Worm (Caenorhabditis elegans) whole organism, young adult: Measurements from ENCODE around the gene irld-36.
"Not testable (repeated sequence)": the region's sequence is repeated elsewhere in the genome, so short reads cannot be mapped to it uniquely, and the experiment has no call there.

Source experiments
- C06A6.2 ChIP-seq: fragments of 200-800 bp; sonication (Bioruptor generic); conservative IDR thresholded peaks from 2 replicates; pipeline ENCODE4 v1.3.6; 2022; ENCODE audit warnings: missing genetic modification characterization, missing compliant biosample characterization
- C17E4.6 ChIP-seq: fragments of 200-800 bp; sonication (Bioruptor generic); IDR thresholded peaks from 2 replicates; pipeline ENCODE4 v1.3.6; 2022; ENCODE audit warnings: missing genetic modification reagents, missing genetic modification characterization, missing compliant biosample characterization
- D2030.7 ChIP-seq: fragments of 200-800 bp; sonication (Bioruptor generic); IDR thresholded peaks from 2 replicates; pipeline ENCODE4 v1.3.6; 2022; ENCODE audit warnings: missing genetic modification reagents, missing genetic modification characterization, missing compliant biosample characterization
- F10E7.11 ChIP-seq: sonication (generic microtip); optimal IDR thresholded peaks from 2 replicates; lab custom pipeline; 2017; ENCODE audit warnings: mild to moderate bottlenecking, missing genetic modification characterization, moderate library complexity, missing compliant biosample characterization
- F22D6.2 ChIP-seq: sonication (generic microtip); optimal IDR thresholded peaks from 2 replicates; lab custom pipeline; 2016; ENCODE audit warnings: mild to moderate bottlenecking, missing genetic modification characterization, missing compliant biosample characterization
- F52B5.7 ChIP-seq: sonication (generic microtip); optimal IDR thresholded peaks from 2 replicates; lab custom pipeline; 2016; ENCODE audit warnings: mild to moderate bottlenecking, missing genetic modification characterization, missing compliant biosample characterization
- K12H6.12 ChIP-seq: fragments of 200-800 bp; sonication (Bioruptor generic); optimal IDR thresholded peaks from 2 replicates; lab custom pipeline; 2018; ENCODE audit warnings: mild to moderate bottlenecking, missing genetic modification characterization, missing compliant biosample characterization
- T07F8.4 ChIP-seq: sonication (generic microtip); optimal IDR thresholded peaks from 2 replicates; lab custom pipeline; 2016; ENCODE audit warnings: mild to moderate bottlenecking, missing genetic modification characterization, moderate library complexity, missing compliant biosample characterization
- Y56A3A.18 ChIP-seq: fragments of 200-800 bp; sonication (Bioruptor generic); IDR thresholded peaks from 2 replicates; pipeline ENCODE4 v1.3.6; 2022; ENCODE audit warnings: missing genetic modification reagents, missing genetic modification characterization, missing compliant biosample characterization
- Y95B8A.8 ChIP-seq: fragments of 200-800 bp; sonication (Bioruptor generic); IDR thresholded peaks from 2 replicates; pipeline ENCODE4 v1.3.6; 2022; ENCODE audit warnings: missing genetic modification reagents, missing genetic modification characterization, missing compliant biosample characterization
- athp-1 ChIP-seq: sonication (generic microtip); optimal IDR thresholded peaks from 2 replicates; lab custom pipeline; 2017; ENCODE audit warnings: mild to moderate bottlenecking, missing genetic modification characterization, missing compliant biosample characterization
- bed-2 ChIP-seq: fragments of 200-800 bp; sonication (Bioruptor generic); IDR thresholded peaks from 2 replicates; pipeline ENCODE4 v1.3.6; 2022; ENCODE audit warnings: missing genetic modification reagents, missing genetic modification characterization, missing compliant biosample characterization
- cebp-2 ChIP-seq: fragments of 200-800 bp; sonication (Bioruptor generic); IDR thresholded peaks from 2 replicates; pipeline ENCODE4 v1.3.6; 2022; ENCODE audit warnings: missing genetic modification characterization, missing compliant biosample characterization
- ceh-100 ChIP-seq: fragments of 200-800 bp; sonication (Bioruptor generic); IDR thresholded peaks from 2 replicates; pipeline ENCODE4 v1.3.6; 2022; ENCODE audit warnings: missing genetic modification reagents, missing genetic modification characterization, missing compliant biosample characterization
- die-1 ChIP-seq: sonication (generic microtip); optimal IDR thresholded peaks from 2 replicates; lab custom pipeline; 2016; ENCODE audit warnings: missing genotype, mild to moderate bottlenecking, missing genetic modification characterization, missing compliant biosample characterization
- dpff-1 ChIP-seq: sonication (generic microtip); optimal IDR thresholded peaks from 2 replicates; lab custom pipeline; 2017; ENCODE audit warnings: mild to moderate bottlenecking, missing genetic modification characterization, missing compliant biosample characterization
- efl-1 ChIP-seq: fragments of 150-350 bp; optimal IDR thresholded peaks from 2 replicates; lab custom pipeline; 2014; ENCODE audit warnings: missing biosample characterization, missing genetic modification reagents, missing genetic modification characterization
- ekl-4 ChIP-seq: fragments of 200-800 bp; sonication (Bioruptor generic); IDR thresholded peaks from 2 replicates; pipeline ENCODE4 v1.3.6; 2022; ENCODE audit warnings: missing genetic modification reagents, missing genetic modification characterization, missing compliant biosample characterization
- hlh-12 ChIP-seq: sonication (generic microtip); optimal IDR thresholded peaks from 2 replicates; lab custom pipeline; 2016; ENCODE audit warnings: missing genetic modification characterization, missing compliant biosample characterization
- hmg-20 ChIP-seq: fragments of 200-800 bp; sonication (Bioruptor generic); IDR thresholded peaks from 2 replicates; pipeline ENCODE4 v1.3.6; 2022; ENCODE audit warnings: missing genetic modification reagents, missing genetic modification characterization, missing compliant biosample characterization
- hsf-1 ChIP-seq: fragments of 200-800 bp; sonication (Bioruptor generic); IDR thresholded peaks from 2 replicates; pipeline ENCODE4 v1.3.6; 2022; ENCODE audit warnings: missing genetic modification reagents, missing genetic modification characterization, missing compliant biosample characterization
- lag-1 ChIP-seq: fragments of 200-800 bp; sonication (Bioruptor generic); IDR thresholded peaks from 2 replicates; pipeline ENCODE4 v1.3.6; 2022; ENCODE audit warnings: missing genetic modification reagents, missing genetic modification characterization, missing compliant biosample characterization
- let-607 ChIP-seq, 2 experiments: fragments of 200-800 bp in 1 of 2; sonication (Bioruptor generic) in 1 of 2; sonication (generic microtip) in 1 of 2; optimal IDR thresholded peaks; 2 replicates each; lab custom pipeline; 2016 to 2018; ENCODE audit warnings: mild to moderate bottlenecking in 2 of 2, missing compliant biosample characterization in 2 of 2, missing genetic modification characterization in 2 of 2, moderate library complexity in 2 of 2, missing genotype in 1 of 2
- lin-35 ChIP-seq, 3 experiments: fragments of 150-350 bp in 2 of 3; sonication (generic microtip) in 1 of 3; optimal IDR thresholded peaks; 2 replicates each; lab custom pipeline; 2014 to 2018; ENCODE audit warnings: missing biosample characterization in 3 of 3, missing genetic modification characterization in 3 of 3, missing genetic modification reagents in 3 of 3
- lin-54 ChIP-seq: fragments of 200-800 bp; sonication (Bioruptor generic); optimal IDR thresholded peaks from 2 replicates; lab custom pipeline; 2018; ENCODE audit warnings: mild to moderate bottlenecking, missing genetic modification characterization, missing compliant biosample characterization
- lsy-27 ChIP-seq: sonication (generic microtip); optimal IDR thresholded peaks from 2 replicates; lab custom pipeline; 2017; ENCODE audit warnings: missing genetic modification characterization, mild to moderate bottlenecking, missing compliant biosample characterization, antibody characterized with exemption, missing genotype, borderline replicate concordance; ENCODE audit not compliant: insufficient read depth
- madf-3 ChIP-seq: fragments of 200-800 bp; sonication (Bioruptor generic); IDR thresholded peaks from 2 replicates; pipeline ENCODE4 v1.3.6; 2022; ENCODE audit warnings: missing genetic modification reagents, missing genetic modification characterization, missing compliant biosample characterization
- nfya-1 ChIP-seq: sonication (generic microtip); optimal IDR thresholded peaks from 2 replicates; lab custom pipeline; 2017; ENCODE audit warnings: antibody characterized with exemption, missing compliant biosample characterization, missing genetic modification characterization, borderline replicate concordance; ENCODE audit not compliant: insufficient read depth
- nhr-80 ChIP-seq: sonication (generic microtip); optimal IDR thresholded peaks from 2 replicates; lab custom pipeline; 2016; ENCODE audit warnings: missing genetic modification characterization, missing compliant biosample characterization
- rec-8 ChIP-seq, 2 experiments: sonication (generic microtip); optimal IDR thresholded peaks; 2 replicates each; lab custom pipeline; 2016; ENCODE audit warnings: mild to moderate bottlenecking in 2 of 2, missing genetic modification characterization in 2 of 2, missing genetic modification reagents in 2 of 2, missing genotype in 2 of 2, missing biosample characterization in 1 of 2, missing compliant biosample characterization in 1 of 2, moderate library complexity in 1 of 2
- repo-1 ChIP-seq: sonication (generic microtip); optimal IDR thresholded peaks from 2 replicates; lab custom pipeline; 2017; ENCODE audit warnings: mild to moderate bottlenecking, missing genetic modification characterization, missing compliant biosample characterization
- snpc-1.1 ChIP-seq: sonication (generic microtip); optimal IDR thresholded peaks from 2 replicates; lab custom pipeline; 2017; ENCODE audit warnings: missing genetic modification characterization, mild to moderate bottlenecking, missing compliant biosample characterization, antibody characterized with exemption, moderate library complexity, missing genotype, missing genetic modification reagents; ENCODE audit not compliant: insufficient read depth
- snpc-1.3 ChIP-seq: sonication (generic microtip); optimal IDR thresholded peaks from 2 replicates; lab custom pipeline; 2017; ENCODE audit warnings: missing genetic modification characterization, mild to moderate bottlenecking, missing compliant biosample characterization, antibody characterized with exemption, moderate library complexity, missing genotype, missing genetic modification reagents; ENCODE audit not compliant: insufficient read depth
- tbp1 ChIP-seq: fragments of 200-800 bp; sonication (Bioruptor generic); optimal IDR thresholded peaks from 2 replicates; lab custom pipeline; 2018; ENCODE audit warnings: mild to moderate bottlenecking, missing genetic modification characterization, missing compliant biosample characterization
- tbx-9 ChIP-seq: sonication (generic microtip); optimal IDR thresholded peaks from 2 replicates; lab custom pipeline; 2016; ENCODE audit warnings: borderline replicate concordance, missing genetic modification characterization, inconsistent platforms, missing compliant biosample characterization
- tlf-1 ChIP-seq: fragments of 200-800 bp; sonication (Bioruptor generic); optimal IDR thresholded peaks from 2 replicates; lab custom pipeline; 2018; ENCODE audit warnings: mild to moderate bottlenecking, missing genetic modification characterization, missing compliant biosample characterization
- xnd-1 ChIP-seq: sonication (generic microtip); optimal IDR thresholded peaks from 2 replicates; lab custom pipeline; 2016; ENCODE audit warnings: missing genotype, missing genetic modification reagents, missing genetic modification characterization, missing compliant biosample characterization
- ztf-22 ChIP-seq: fragments of 200-800 bp; sonication (Bioruptor generic); optimal IDR thresholded peaks from 2 replicates; lab custom pipeline; 2018; ENCODE audit warnings: mild to moderate bottlenecking, missing genetic modification characterization, moderate library complexity, missing compliant biosample characterization

The irld-36 gene

DNA sequence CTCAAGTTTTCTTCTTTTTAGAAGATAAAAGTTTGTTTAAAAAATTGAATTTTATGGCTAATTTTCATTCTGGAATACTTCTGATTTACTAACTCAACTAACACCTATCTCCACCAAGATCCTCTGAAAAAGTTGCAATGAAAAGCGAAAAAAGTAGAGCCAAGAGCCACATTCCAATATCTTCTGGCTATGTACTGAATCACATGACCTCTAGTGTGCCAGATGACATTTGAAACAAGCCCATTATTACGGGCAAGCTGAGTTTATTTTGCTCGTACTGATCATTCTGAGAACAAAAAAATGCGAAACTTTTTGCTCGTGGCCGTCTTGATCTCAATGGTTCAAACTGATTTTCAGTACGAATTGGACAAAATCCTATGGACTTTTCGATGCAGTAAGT, at the start of gene irld-36:
Gene irld-36, plus strand, starts transcription at position 301 of the 400 bp plus-strand sequence.
- TF ChIP-seq lag-1 (no peak), F10E7.11 (tag; lab: Kevin White, UChicago) (no peak), xnd-1 (tag; lab: Kevin White, UChicago) (no peak), tbx-9 (tag; lab: Kevin White, UChicago) (no peak), hlh-12 (tag; lab: Kevin White, UChicago) (no peak), lin-35 (GFP tag; optimal IDR thresholded peaks at IDR 0.05; lab: Kevin White, UChicago) (no peak), Y95B8A.8 (no peak), let-607 (tag; optimal IDR thresholded peaks at IDR 0.05; lab: Kevin White, UChicago) (no peak), nfya-1 (tag; lab: Kevin White, UChicago) (no peak), K12H6.12 (tag; lab: Kevin White, UChicago) (no peak), ceh-100 (GFP tag; lab: Robert Waterston, UW) (no peak), lin-54 (no peak), madf-3 (GFP tag; lab: Robert Waterston, UW) (no peak), C17E4.6 (GFP tag; lab: Robert Waterston, UW) (no peak)

- TF ChIP-seq hsf-1 (GFP tag; lab: Robert Waterston, UW); hmg-20; lin-35 (GFP tag; optimal IDR thresholded peaks at IDR 0.05; lab: Kevin White, UChicago): not testable (repeated sequence)
Observed at ce11 chrII:1632216-1632615, 47.0 kb upstream of the irld-36 start, which contains the start of gene C08E3.13. TSS of gene C08E3.13 (minus strand) at chrII:1632316.

DNA sequence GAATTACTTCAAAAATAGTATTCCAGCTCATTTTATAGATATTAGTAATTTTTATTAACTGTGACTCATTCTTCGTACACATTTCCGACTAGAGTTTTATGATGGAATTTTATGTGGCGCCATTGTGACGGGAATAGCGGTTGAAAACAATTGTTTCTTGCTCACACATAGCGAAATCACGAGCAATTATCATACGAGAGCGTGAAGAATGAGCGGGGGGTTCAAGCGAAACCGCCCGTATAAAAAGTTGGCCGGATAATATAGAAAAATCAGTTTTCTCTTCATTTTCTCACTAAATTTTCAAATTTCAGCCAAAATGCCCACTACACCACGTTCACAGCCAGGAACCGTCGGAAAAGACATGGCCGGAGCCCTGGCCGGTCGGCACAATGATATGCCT, 45.7 kb upstream of the irld-36 start, which contains the start of gene C08E3.1:
Gene C08E3.1, plus strand, starts transcription at position 301 of the 400 bp plus-strand sequence.
- TF ChIP-seq Y95B8A.8; snpc-1.3 (tag; lab: Kevin White, UChicago); athp-1: not testable (repeated sequence)

ce11 chrII:1635969-1636368, 43.2 kb upstream of the irld-36 start:
- TF ChIP-seq F52B5.7 (tag; lab: Kevin White, UChicago) (no peak), nhr-80 (peak; percentile 9)

DNA sequence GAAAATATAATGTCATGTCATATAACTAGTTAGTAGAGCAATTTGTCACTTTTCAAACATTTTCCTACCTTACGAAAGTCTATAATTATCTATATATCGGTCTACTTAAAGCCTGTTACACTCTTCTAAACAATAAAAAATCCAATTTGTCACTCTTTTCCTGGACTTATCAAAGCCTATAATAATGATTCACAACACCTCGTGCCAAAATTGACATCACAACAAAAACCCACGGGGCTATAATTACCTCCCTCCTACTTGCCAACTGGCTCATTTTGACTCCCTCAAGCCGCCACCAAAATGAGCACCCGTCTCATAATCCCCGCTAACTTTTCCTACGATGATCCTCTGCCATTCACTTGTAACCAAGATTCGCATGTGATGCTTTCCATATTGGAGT, 42.8 kb upstream of the irld-36 start, which contains the start of gene srg-20:
Gene srg-20, plus strand, starts transcription at position 301 of the 400 bp plus-strand sequence.
- not testable (repeated sequence) for TF ChIP-seq tbp1 (GFP tag; lab: Kevin White, UChicago); F22D6.2 (tag; lab: Kevin White, UChicago); ztf-22 (GFP tag; lab: Kevin White, UChicago)

DNA sequence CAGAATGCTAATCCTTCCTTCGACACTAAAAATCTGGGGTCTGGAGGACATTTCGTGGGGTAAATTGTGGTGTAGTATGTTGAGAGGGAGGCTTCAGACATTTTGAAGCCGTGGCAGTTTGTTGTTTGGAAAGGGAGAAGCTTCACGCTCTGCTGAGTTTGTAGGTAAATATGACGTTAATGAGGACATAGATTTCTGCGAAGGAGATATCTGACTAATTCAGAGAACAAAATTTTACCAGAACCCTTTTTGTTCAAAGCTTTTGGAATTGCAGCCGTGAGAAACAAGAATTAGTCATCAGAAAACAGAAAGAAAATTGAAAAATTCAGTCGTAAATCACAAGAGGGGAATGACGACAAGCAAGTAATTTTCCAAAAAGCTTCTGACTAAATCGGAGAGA, 38.7 kb upstream of the irld-36 start, which contains the start of gene srh-72:
Gene srh-72, minus strand, starts transcription at position 101 of the 400 bp plus-strand sequence.
- TF ChIP-seq repo-1 (no peak), C06A6.2 (GFP tag; lab: Robert Waterston, UW) (no peak), ekl-4 (GFP tag; lab: Robert Waterston, UW) (no peak), cebp-2 (GFP tag; lab: Robert Waterston, UW) (no peak), D2030.7 (no peak), xnd-1 (tag; lab: Kevin White, UChicago) (no peak), efl-1 (GFP tag; lab: Kevin White, UChicago) (no peak), die-1 (tag; lab: Kevin White, UChicago) (no peak), hlh-12 (tag; lab: Kevin White, UChicago) (no peak), tlf-1 (GFP tag; lab: Kevin White, UChicago) (no peak), Y56A3A.18 (no peak), rec-8 (tag; optimal IDR thresholded peaks at IDR 0.05; lab: Kevin White, UChicago) (no peak), dpff-1 (tag; lab: Kevin White, UChicago) (no peak), T07F8.4 (no peak), tbp1 (GFP tag; lab: Kevin White, UChicago) (no peak), bed-2 (GFP tag; lab: Robert Waterston, UW) (no peak), snpc-1.1 (tag; lab: Kevin White, UChicago) (no peak), lsy-27 (no peak)
